Fruit fly (Drosophila melanogaster): Measurements from ENCODE around the gene Cpsf100.

Cpsf100 gene

DNA sequence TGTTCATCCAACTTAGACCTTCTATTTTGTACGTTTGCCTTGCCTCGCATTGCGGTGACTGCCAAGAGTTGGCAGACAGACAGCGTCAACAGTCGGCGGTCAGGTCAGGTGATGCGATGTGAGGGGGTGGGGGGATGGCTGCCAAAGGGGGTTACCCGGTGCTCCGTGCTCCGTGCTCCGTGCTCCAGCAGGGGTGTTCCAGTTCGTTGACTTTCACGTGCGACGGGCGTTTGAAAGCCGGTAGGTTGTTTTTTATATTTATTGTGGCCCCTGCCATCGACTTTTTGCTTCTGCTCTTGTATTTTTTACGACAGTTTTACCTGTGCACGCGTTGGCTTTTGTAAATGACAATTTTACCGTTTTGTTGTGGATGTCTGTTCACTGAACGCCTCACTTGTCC is 47.7 kb downstream of the Cpsf100 start:
- no peak for TF ChIP-seq CG3032 (tag; optimal IDR thresholded peaks at IDR 0.05)
- TF ChIP-seq CG6163 (GFP tag; IDR thresholded peaks at IDR 0.05), result 0 out of 3 replicates have a peak, but pooled peaks have one; percentile 7
- TF ChIP-seq eg (GFP tag; IDR thresholded peaks at IDR 0.05), result 0 out of 3 replicates have a peak, but pooled peaks have one; percentile 7

DNA sequence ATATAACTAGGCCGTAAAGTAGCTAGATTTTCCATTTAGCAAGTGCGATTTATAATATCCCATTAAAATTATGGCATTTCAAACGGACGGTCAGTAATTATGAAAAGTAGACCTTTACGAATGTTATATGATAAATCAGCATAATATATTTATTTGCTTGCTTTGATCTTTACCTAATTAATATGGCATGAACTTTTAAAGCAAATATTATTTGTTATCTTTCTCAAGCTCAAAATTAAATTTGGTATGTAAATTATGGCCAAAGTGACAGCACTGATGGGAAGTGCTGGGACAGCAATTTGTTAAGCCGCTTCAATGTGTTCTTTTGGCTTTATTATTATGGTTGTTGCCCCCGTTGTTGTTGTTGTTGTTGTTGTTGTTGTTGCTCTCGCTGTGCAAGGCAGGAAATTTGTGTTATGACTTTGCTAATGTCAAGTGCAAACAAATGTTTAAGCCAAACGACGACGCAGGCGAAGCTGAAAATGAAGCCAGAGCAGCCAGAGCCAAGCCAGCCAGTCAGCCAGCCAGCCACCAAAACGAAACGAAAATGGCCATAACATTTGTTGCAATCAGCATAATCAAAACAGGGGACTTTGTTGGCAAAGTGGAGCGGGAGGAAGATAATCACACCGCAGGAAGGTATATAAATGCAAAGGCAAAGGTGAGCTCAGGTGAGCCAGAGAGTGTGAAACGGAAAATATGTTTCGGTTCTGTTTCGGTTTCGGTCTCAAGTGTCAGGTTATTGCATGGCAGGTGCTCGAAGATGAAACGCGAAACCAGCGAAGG is 48.3 kb downstream of the Cpsf100 start:
- TF ChIP-seq CG32006 (GFP tag; optimal IDR thresholded peaks at IDR 0.05), result peak; percentile 7
- peak; percentile 30 for TF ChIP-seq fkh (GFP tag; optimal IDR thresholded peaks at IDR 0.05)
- TF ChIP-seq Ets96B (tag; optimal IDR thresholded peaks at IDR 0.05), result peak; percentile 9
- TF ChIP-seq svp (GFP tag), result peak; percentile 55
- TF ChIP-seq Met (GFP tag; optimal IDR thresholded peaks at IDR 0.05), result no peak
- TF ChIP-seq Sox14 (GFP tag; optimal IDR thresholded peaks at IDR 0.05), result peak; percentile 2
- TF ChIP-seq CG3919 (GFP tag; optimal IDR thresholded peaks at IDR 0.05), result no peak
- TF ChIP-seq Eip78C (GFP tag), result peak; percentile 57
- no peak for TF ChIP-seq CG6808 (GFP tag; optimal IDR thresholded peaks at IDR 0.05)

dm6 chr3R:29083459-29084457 is 49.4 kb downstream of the Cpsf100 start:
- peak; percentile 52 for TF ChIP-seq topi (GFP tag; optimal IDR thresholded peaks at IDR 0.05)
- TF ChIP-seq CG15336 (GFP tag; IDR thresholded peaks at IDR 0.05), result 0 out of 2 replicates have a peak, but pooled peaks have one; percentile 13
- no peak for TF ChIP-seq CG8119 (GFP tag; IDR thresholded peaks at IDR 0.05)
- peak; percentile 11; the same call in 1 of the 3 replicates for TF ChIP-seq CG6163 (GFP tag; IDR thresholded peaks at IDR 0.05)
- no peak for TF ChIP-seq CG1621 (tag; optimal IDR thresholded peaks at IDR 0.05)
- no peak for TF ChIP-seq CG4318 (GFP tag; optimal IDR thresholded peaks at IDR 0.05)
- TF ChIP-seq Sox102F (GFP tag; optimal IDR thresholded peaks at IDR 0.05), result peak; percentile 8
- no peak for TF ChIP-seq Gug (GFP tag; IDR thresholded peaks at IDR 0.05)
- no peak for TF ChIP-seq CG11294 (GFP tag; IDR thresholded peaks at IDR 0.05)
- TF ChIP-seq Sox14 (GFP tag; optimal IDR thresholded peaks at IDR 0.05), result peak; percentile 37
- TF ChIP-seq Hr39 (GFP tag; optimal IDR thresholded peaks at IDR 0.05), result peak; percentile 58
- TF ChIP-seq CG6854 (GFP tag; optimal IDR thresholded peaks at IDR 0.05), result no peak
- peak; percentile 40 for TF ChIP-seq OdsH (GFP tag; optimal IDR thresholded peaks at IDR 0.05)
- no peak for TF ChIP-seq Eip93F (GFP tag; optimal IDR thresholded peaks at IDR 0.05)
- peak; percentile 19 for TF ChIP-seq lz (GFP tag; optimal IDR thresholded peaks at IDR 0.05)
- TF ChIP-seq CG31627 (GFP tag; optimal IDR thresholded peaks at IDR 0.05), result peak; percentile 34
- TF ChIP-seq CG16779 (tag; optimal IDR thresholded peaks at IDR 0.05), result no peak
- no peak for TF ChIP-seq CG9139 (GFP tag; optimal IDR thresholded peaks at IDR 0.05)
- TF ChIP-seq ss (GFP tag; optimal IDR thresholded peaks at IDR 0.05), result peak in 1 of 2 experiments; percentile 7
- no peak for TF ChIP-seq fd59A (GFP tag; optimal IDR thresholded peaks at IDR 0.05)
- TF ChIP-seq Smox (GFP tag; optimal IDR thresholded peaks at IDR 0.05), result peak; percentile 50
- peak; percentile 89 for TF ChIP-seq svp (GFP tag)
- TF ChIP-seq CG6808 (GFP tag; optimal IDR thresholded peaks at IDR 0.05), result peak; percentile 33
- TF ChIP-seq cyc (GFP tag; optimal IDR thresholded peaks at IDR 0.05), result peak; percentile 12
- TF ChIP-seq Ets96B (tag; optimal IDR thresholded peaks at IDR 0.05), result peak; percentile 51
- peak; percentile 31 for TF ChIP-seq spab (GFP tag; optimal IDR thresholded peaks at IDR 0.05)
- peak; percentile 24 for TF ChIP-seq Hr4 (GFP tag; optimal IDR thresholded peaks at IDR 0.05)
- TF ChIP-seq fd85E (GFP tag; optimal IDR thresholded peaks at IDR 0.05), result no peak
- TF ChIP-seq CG3032 (tag; optimal IDR thresholded peaks at IDR 0.05), result peak; percentile 33
- TF ChIP-seq Sox15 (GFP tag; optimal IDR thresholded peaks at IDR 0.05), result no peak
- peak; percentile 9 for TF ChIP-seq Lpt (GFP tag; optimal IDR thresholded peaks at IDR 0.05)
- no peak for TF ChIP-seq CG11902 (GFP tag; optimal IDR thresholded peaks at IDR 0.05)
- no peak for TF ChIP-seq dsx (GFP tag; optimal IDR thresholded peaks at IDR 0.05; ENCODE audit: poor library complexity, severe bottlenecking)
- TF ChIP-seq esn (GFP tag; optimal IDR thresholded peaks at IDR 0.05), result peak; percentile 55
- no peak for TF ChIP-seq CG6276 (GFP tag; optimal IDR thresholded peaks at IDR 0.05)
- TF ChIP-seq CG3919 (GFP tag; optimal IDR thresholded peaks at IDR 0.05), result peak; percentile 42
- TF ChIP-seq CG6792 (GFP tag; optimal IDR thresholded peaks at IDR 0.05), result no peak
- TF ChIP-seq achi (GFP tag; optimal IDR thresholded peaks at IDR 0.05), result peak; percentile 38
